Fruit fly (Drosophila melanogaster) whole organism, prepupa: ENCODE results near the gene CG1789.

Source experiments
- CG10631 ChIP-seq: fragments of 200-800 bp; sonication (Bioruptor generic); optimal IDR thresholded peaks from 2 replicates; lab custom pipeline; 2016; ENCODE audit warnings: missing biosample characterization, missing genetic modification characterization
- CG11294 ChIP-seq: fragments of 200-800 bp; sonication (Bioruptor generic); IDR thresholded peaks from 2 replicates; pipeline ENCODE4 v1.3.6; 2022; ENCODE audit warnings: missing biosample characterization, missing genetic modification characterization
- CG11762 ChIP-seq: fragments of 200-800 bp; sonication (Bioruptor generic); optimal IDR thresholded peaks from 3 replicates; lab custom pipeline; 2016; ENCODE audit warnings: missing biosample characterization, missing genetic modification characterization; ENCODE audit not compliant: insufficient read depth
- CG15336 ChIP-seq: fragments of 200-800 bp; sonication (Bioruptor generic); IDR thresholded peaks from 2 replicates; pipeline ENCODE4 v1.3.6; 2022; ENCODE audit warnings: missing biosample characterization, missing genetic modification characterization
- CG1621 ChIP-seq: fragments of 200-800 bp; sonication (Bioruptor generic); optimal IDR thresholded peaks from 3 replicates; lab custom pipeline; 2018; ENCODE audit warnings: missing biosample characterization, mild to moderate bottlenecking, missing genetic modification characterization
- CG16779 ChIP-seq: fragments of 200-800 bp; sonication (Bioruptor generic); optimal IDR thresholded peaks from 3 replicates; lab custom pipeline; 2017; ENCODE audit warnings: missing biosample characterization, mild to moderate bottlenecking, missing genetic modification characterization
- CG31627 ChIP-seq: fragments of 200-800 bp; sonication (Bioruptor generic); optimal IDR thresholded peaks from 3 replicates; lab custom pipeline; 2016; ENCODE audit warnings: missing biosample characterization, missing genetic modification characterization
- CG34406 ChIP-seq: fragments of 200-800 bp; sonication (Bioruptor generic); optimal IDR thresholded peaks from 3 replicates; lab custom pipeline; 2016; ENCODE audit warnings: missing biosample characterization, missing genetic modification characterization
- CG3919 ChIP-seq: fragments of 200-800 bp; sonication (Bioruptor generic); optimal IDR thresholded peaks from 3 replicates; lab custom pipeline; 2016; ENCODE audit warnings: missing biosample characterization, missing genetic modification characterization
- CG6276 ChIP-seq: fragments of 200-800 bp; sonication (Bioruptor generic); optimal IDR thresholded peaks from 2 replicates; lab custom pipeline; 2017; ENCODE audit warnings: missing biosample characterization, mild to moderate bottlenecking, missing genetic modification characterization
- CG6792 ChIP-seq: fragments of 200-800 bp; sonication (Bioruptor generic); optimal IDR thresholded peaks from 3 replicates; lab custom pipeline; 2016; ENCODE audit warnings: missing biosample characterization, missing genetic modification characterization
- CG7368 ChIP-seq: fragments of 200-800 bp; sonication (Bioruptor generic); optimal IDR thresholded peaks from 3 replicates; lab custom pipeline; 2016; ENCODE audit warnings: missing biosample characterization, missing genetic modification characterization
- CG8119 ChIP-seq: fragments of 200-800 bp; sonication (Bioruptor generic); IDR thresholded peaks from 3 replicates; pipeline ENCODE4 v1.3.6; 2022; ENCODE audit warnings: missing biosample characterization, missing genetic modification characterization
- CG8319 ChIP-seq: fragments of 200-800 bp; sonication (Bioruptor generic); optimal IDR thresholded peaks from 3 replicates; lab custom pipeline; 2016; ENCODE audit warnings: missing biosample characterization, missing genetic modification characterization
- CG8632 ChIP-seq: fragments of 200-800 bp; sonication (Bioruptor generic); optimal IDR thresholded peaks from 3 replicates; lab custom pipeline; 2016; ENCODE audit warnings: missing biosample characterization, missing genetic modification characterization
- CG9139 ChIP-seq: fragments of 200-800 bp; sonication (Bioruptor generic); optimal IDR thresholded peaks from 3 replicates; lab custom pipeline; 2017; ENCODE audit warnings: missing biosample characterization, mild to moderate bottlenecking, missing genetic modification characterization
- Eip78C ChIP-seq: fragments of 200-800 bp; sonication (Bioruptor generic); peaks from one replicate; lab custom pipeline; 2016; ENCODE audit warnings: missing biosample characterization, missing genetic modification characterization
- Eip93F ChIP-seq: fragments of 200-800 bp; sonication (Bioruptor generic); optimal IDR thresholded peaks from 2 replicates; lab custom pipeline; 2016; ENCODE audit warnings: missing biosample characterization, mild to moderate bottlenecking, missing genetic modification characterization
- Ets21C ChIP-seq: fragments of 200-800 bp; sonication (Bioruptor generic); optimal IDR thresholded peaks from 3 replicates; lab custom pipeline; 2016; ENCODE audit warnings: missing biosample characterization, missing genetic modification characterization
- Ets96B ChIP-seq: fragments of 200-800 bp; optimal IDR thresholded peaks from 2 replicates; lab custom pipeline; 2019; ENCODE audit warnings: missing biosample characterization, mild to moderate bottlenecking, missing genetic modification characterization, moderate library complexity
- Hr38 ChIP-seq: sonication (Bioruptor generic); optimal IDR thresholded peaks from 2 replicates; lab custom pipeline; 2016; ENCODE audit warnings: missing biosample characterization, missing genetic modification characterization
- Hr39 ChIP-seq: fragments of 200-800 bp; sonication (Bioruptor generic); optimal IDR thresholded peaks from 2 replicates; lab custom pipeline; 2016; ENCODE audit warnings: missing biosample characterization, missing genetic modification characterization
- Hr4 ChIP-seq: fragments of 200-800 bp; sonication (Bioruptor generic); optimal IDR thresholded peaks from 3 replicates; lab custom pipeline; 2016; ENCODE audit warnings: missing biosample characterization, missing genetic modification characterization
- Lpt ChIP-seq: fragments of 200-800 bp; sonication (Bioruptor generic); optimal IDR thresholded peaks from 3 replicates; lab custom pipeline; 2016; ENCODE audit warnings: missing biosample characterization, missing genetic modification characterization
- Met ChIP-seq: fragments of 200-800 bp; sonication (Bioruptor generic); optimal IDR thresholded peaks from 3 replicates; lab custom pipeline; 2016; ENCODE audit warnings: missing biosample characterization, missing genetic modification characterization
- OdsH ChIP-seq: fragments of 200-800 bp; sonication (Bioruptor generic); optimal IDR thresholded peaks from 3 replicates; lab custom pipeline; 2016; ENCODE audit warnings: missing biosample characterization, missing genetic modification characterization
- Smox ChIP-seq: fragments of 200-800 bp; sonication (Bioruptor generic); optimal IDR thresholded peaks from 3 replicates; lab custom pipeline; 2016; ENCODE audit warnings: missing biosample characterization, missing genetic modification characterization
- Sox102F ChIP-seq: fragments of 200-800 bp; sonication (Bioruptor generic); optimal IDR thresholded peaks from 2 replicates; lab custom pipeline; 2016; ENCODE audit warnings: missing biosample characterization, mild to moderate bottlenecking, missing genetic modification characterization
- Sox14 ChIP-seq: fragments of 200-800 bp; sonication (Bioruptor generic); optimal IDR thresholded peaks from 3 replicates; lab custom pipeline; 2016; ENCODE audit warnings: missing biosample characterization, missing genetic modification characterization
- Sox15 ChIP-seq: fragments of 200-800 bp; sonication (Bioruptor generic); optimal IDR thresholded peaks from 3 replicates; lab custom pipeline; 2016; ENCODE audit warnings: missing biosample characterization, missing genetic modification characterization
- acj6 ChIP-seq: fragments of 200-800 bp; sonication (Bioruptor generic); optimal IDR thresholded peaks from 3 replicates; lab custom pipeline; 2016; ENCODE audit warnings: missing biosample characterization, missing genetic modification characterization
- cyc ChIP-seq: fragments of 200-800 bp; sonication (Bioruptor generic); optimal IDR thresholded peaks from 3 replicates; lab custom pipeline; 2016; ENCODE audit warnings: missing biosample characterization, missing genetic modification characterization
- dac ChIP-seq: fragments of 200-800 bp; sonication (Bioruptor generic); optimal IDR thresholded peaks from 2 replicates; lab custom pipeline; 2017; ENCODE audit warnings: missing biosample characterization, mild to moderate bottlenecking, missing genetic modification characterization
- dsx ChIP-seq: fragments of 200-800 bp; optimal IDR thresholded peaks from 3 replicates; lab custom pipeline; 2019; ENCODE audit warnings: missing biosample characterization, mild to moderate bottlenecking, missing genetic modification characterization, moderate library complexity; ENCODE audit not compliant: poor library complexity, severe bottlenecking
- eg ChIP-seq: fragments of 200-800 bp; sonication (Bioruptor generic); IDR thresholded peaks from 3 replicates; pipeline ENCODE4 v1.3.6; 2022; ENCODE audit warnings: missing biosample characterization, missing genetic modification characterization
- esn ChIP-seq: fragments of 200-800 bp; sonication (Bioruptor generic); optimal IDR thresholded peaks from 2 replicates; lab custom pipeline; 2016; ENCODE audit warnings: missing biosample characterization, mild to moderate bottlenecking, missing genetic modification characterization, moderate library complexity
- fd59A ChIP-seq: fragments of 200-800 bp; sonication (Bioruptor generic); optimal IDR thresholded peaks from 2 replicates; lab custom pipeline; 2017; ENCODE audit warnings: missing biosample characterization, mild to moderate bottlenecking, missing genetic modification characterization, missing genetic modification reagents
- fd85E ChIP-seq: fragments of 200-800 bp; sonication (Bioruptor generic); optimal IDR thresholded peaks from 3 replicates; lab custom pipeline; 2016; ENCODE audit warnings: missing biosample characterization, missing genetic modification characterization
- fkh ChIP-seq: fragments of 200-800 bp; sonication (Bioruptor generic); optimal IDR thresholded peaks from 3 replicates; lab custom pipeline; 2017; ENCODE audit warnings: missing biosample characterization, mild to moderate bottlenecking, missing genetic modification characterization, moderate library complexity
- lz ChIP-seq: fragments of 200-800 bp; sonication (Bioruptor generic); optimal IDR thresholded peaks from 3 replicates; lab custom pipeline; 2016; ENCODE audit warnings: missing biosample characterization, missing genetic modification characterization
- pdm3 ChIP-seq: fragments of 200-800 bp; sonication (Bioruptor generic); optimal IDR thresholded peaks from 3 replicates; lab custom pipeline; 2016; ENCODE audit warnings: missing biosample characterization, missing genetic modification characterization
- salr ChIP-seq, 2 experiments: fragments of 200-800 bp; sonication (Bioruptor generic); optimal IDR thresholded peaks; 3 replicates each; lab custom pipeline; 2016 to 2018; ENCODE audit warnings: missing biosample characterization in 2 of 2, missing genetic modification characterization in 2 of 2, mild to moderate bottlenecking in 1 of 2
- spab ChIP-seq: fragments of 200-800 bp; sonication (Bioruptor generic); optimal IDR thresholded peaks from 2 replicates; lab custom pipeline; 2017; ENCODE audit warnings: missing biosample characterization, mild to moderate bottlenecking, missing genetic modification characterization, missing genetic modification reagents
- ss ChIP-seq, 2 experiments: fragments of 200-800 bp; sonication (Bioruptor generic); optimal IDR thresholded peaks; 2 replicates in 1 of 2; 3 replicates in 1 of 2; lab custom pipeline; 2017 to 2018; ENCODE audit warnings: mild to moderate bottlenecking in 2 of 2, missing biosample characterization in 2 of 2, missing genetic modification characterization in 2 of 2, moderate library complexity in 1 of 2
- svp ChIP-seq: fragments of 200-800 bp; sonication (Bioruptor generic); peaks from one replicate; lab custom pipeline; 2016; ENCODE audit warnings: missing biosample characterization, missing genetic modification characterization
- topi ChIP-seq: fragments of 200-800 bp; sonication (Bioruptor generic); optimal IDR thresholded peaks from 3 replicates; lab custom pipeline; 2016; ENCODE audit warnings: missing biosample characterization, missing genetic modification characterization
- vri ChIP-seq: fragments of 200-800 bp; sonication (Bioruptor generic); optimal IDR thresholded peaks from 3 replicates; lab custom pipeline; 2016; ENCODE audit warnings: missing biosample characterization, mild to moderate bottlenecking, missing genetic modification characterization

Gene CG1789

DNA sequence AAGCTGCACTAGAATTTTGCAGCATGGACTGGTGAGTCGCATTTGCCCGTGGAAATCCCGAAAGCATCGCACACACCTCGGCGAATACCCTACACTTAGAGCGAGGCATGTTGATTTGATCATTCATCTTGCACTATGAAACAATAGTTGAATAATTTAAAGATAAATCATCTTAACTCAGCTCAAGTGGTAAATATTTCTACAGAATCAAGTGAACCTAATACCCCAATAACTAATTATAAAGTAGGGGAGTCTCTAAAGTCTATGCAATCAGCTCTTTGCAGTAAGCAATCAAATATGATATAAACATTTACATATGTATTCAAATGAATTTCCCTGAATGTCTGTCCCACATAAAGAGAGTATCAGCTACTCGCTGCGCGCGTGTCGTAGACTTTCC is 42.9 kb upstream of the CG1789 start (continued):
- TF ChIP-seq Lpt (GFP tag; lab: Kevin White, UChicago) (no peak), lz (GFP tag; lab: Kevin White, UChicago) (peak; percentile 62), Ets21C (no peak), esn (GFP tag; lab: Kevin White, UChicago) (peak; percentile 58), CG8119 (GFP tag; lab: Robert Waterston, UW) (peak; percentile 12; the same call in 2 of the 3 replicates), salr (GFP tag; optimal IDR thresholded peaks at IDR 0.05; lab: Kevin White, UChicago) (no peak), dac (no peak), CG34406 (no peak), Sox14 (GFP tag; lab: Kevin White, UChicago) (peak; percentile 28), Hr38 (no peak), CG10631 (no peak), eg (GFP tag; lab: Robert Waterston, UW) (peak; percentile 96), pdm3 (GFP tag; lab: Kevin White, UChicago) (peak; percentile 40), Met (GFP tag; lab: Kevin White, UChicago) (peak; percentile 69), acj6 (GFP tag; lab: Kevin White, UChicago) (peak; percentile 27), Eip78C (GFP tag; lab: Kevin White, UChicago) (peak; percentile 98), fd85E (GFP tag; lab: Kevin White, UChicago) (no peak), svp (GFP tag; lab: Kevin White, UChicago) (peak; percentile 96), Smox (peak; percentile 45), Sox102F (GFP tag; lab: Kevin White, UChicago) (peak; percentile 14), topi (GFP tag; lab: Kevin White, UChicago) (peak; percentile 53), Hr4 (GFP tag; lab: Kevin White, UChicago) (peak; percentile 93), fkh (peak; percentile 14)

DNA sequence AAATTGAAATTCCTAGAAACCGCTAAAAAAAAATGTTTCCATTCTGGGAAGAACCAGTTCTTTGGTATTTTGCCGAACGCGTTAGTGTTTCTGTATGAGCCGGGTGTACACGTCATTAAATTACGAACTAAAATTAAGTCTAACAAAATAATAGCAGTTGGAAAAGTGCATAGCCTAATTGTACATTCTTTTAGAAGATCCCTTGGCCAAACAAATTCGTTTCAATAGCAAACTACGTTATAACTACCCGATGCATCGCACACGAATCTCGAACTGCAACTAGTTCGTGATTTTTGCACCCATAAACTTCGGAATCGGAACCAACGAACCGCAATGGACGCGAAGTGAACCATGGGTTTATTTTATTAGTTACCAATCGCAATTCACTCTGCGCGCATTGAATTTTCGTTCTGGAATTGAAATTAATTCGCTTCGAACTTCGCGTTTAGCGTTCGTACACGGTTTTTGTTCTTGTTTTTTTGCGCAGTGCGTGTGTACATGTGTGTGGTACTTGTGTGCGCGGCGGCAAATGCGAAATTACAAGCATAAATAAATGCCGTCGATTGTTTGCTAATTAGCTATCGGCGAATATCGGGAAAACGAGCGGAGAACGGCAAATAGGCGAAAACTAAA is 39.0 kb upstream of the CG1789 start, which contains the start of gene CAH3:
CAH3 (plus strand) TSS at position 64 of the 633 bp plus-strand sequence.
- TF ChIP-seq Sox102F (GFP tag; lab: Kevin White, UChicago) (peak; percentile 95), eg (GFP tag; lab: Robert Waterston, UW) (peak; percentile 96), lz (GFP tag; lab: Kevin White, UChicago) (peak; percentile 97), CG11762 (GFP tag; lab: Kevin White, UChicago) (peak; percentile 90), Hr39 (GFP tag; lab: Kevin White, UChicago) (peak; percentile 96), dsx (GFP tag; lab: Kevin White, UChicago) (peak; percentile 93), CG34406 (peak; percentile 92), cyc (GFP tag; lab: Kevin White, UChicago) (peak; percentile 95), CG31627 (peak; percentile 94), Ets96B (tag; lab: Kevin White, UChicago) (peak; percentile 94), Sox15 (GFP tag; lab: Kevin White, UChicago) (peak; percentile 91), CG6792 (GFP tag; lab: Kevin White, UChicago) (peak; percentile 95), Eip93F (GFP tag; lab: Kevin White, UChicago) (peak; percentile 83), salr (GFP tag; optimal IDR thresholded peaks at IDR 0.05; lab: Kevin White, UChicago) (peak; percentile 89 to 94), Eip78C (GFP tag; lab: Kevin White, UChicago) (peak; percentile 98), fd85E (GFP tag; lab: Kevin White, UChicago) (peak; percentile 77), CG11294 (GFP tag; lab: Robert Waterston, UW) (peak; percentile 89), ss (GFP tag; optimal IDR thresholded peaks at IDR 0.05; lab: Kevin White, UChicago) (peak; percentile 94 to 96), CG6276 (GFP tag; lab: Kevin White, UChicago) (peak; percentile 91), CG8632 (peak; percentile 92), OdsH (GFP tag; lab: Kevin White, UChicago) (peak; percentile 95), fd59A (GFP tag; lab: Kevin White, UChicago) (peak; percentile 94), Smox (peak; percentile 94), CG16779 (tag; lab: Kevin White, UChicago) (peak; percentile 90), CG7368 (GFP tag; lab: Kevin White, UChicago) (peak; percentile 92), dac (peak; percentile 95), topi (GFP tag; lab: Kevin White, UChicago) (peak; percentile 96), CG9139 (GFP tag; lab: Kevin White, UChicago) (peak; percentile 92), CG15336 (peak; percentile 96), spab (GFP tag; lab: Kevin White, UChicago) (peak; percentile 89), acj6 (GFP tag; lab: Kevin White, UChicago) (peak; percentile 95), CG3919 (peak; percentile 95), CG8319 (GFP tag; lab: Kevin White, UChicago) (peak; percentile 90), Hr4 (GFP tag; lab: Kevin White, UChicago) (peak; percentile 94), vri (peak; percentile 89), CG1621 (tag; lab: Kevin White, UChicago) (peak; percentile 95), Ets21C (peak; percentile 94), Hr38 (no peak), Met (GFP tag; lab: Kevin White, UChicago) (peak; percentile 96), pdm3 (GFP tag; lab: Kevin White, UChicago) (peak; percentile 96)
